Worm (Caenorhabditis elegans): ENCODE measurements around the gene F42A8.1.
A peak's percentile ranks its signal among the peaks of the same experiment; 100 is the strongest.

Gene F42A8.1

ce11 chrII:9316801-9317200, 29.6 kb downstream of the F42A8.1 start:
- TF ChIP-seq aha-1 (tag) (peak; percentile 85), jun-1 (tag; optimal IDR thresholded peaks at IDR 0.05) (no peak)

- TF ChIP-seq ceh-44 (GFP tag; IDR thresholded peaks at IDR 0.05) (no peak), hlh-30 (tag; optimal IDR thresholded peaks at IDR 0.05; ENCODE audit: insufficient read depth) (peak; percentile 6), unc-62 (GFP tag; optimal IDR thresholded peaks at IDR 0.05 in 1 of 2) (peak in 1 of 2 experiments; percentile 97), unc-62 (tag; optimal IDR thresholded peaks at IDR 0.05) (no peak)
Measured at ce11 chrII:9315692-9316091, 30.7 kb downstream of the F42A8.1 start.

- TF ChIP-seq nhr-11 (tag; optimal IDR thresholded peaks at IDR 0.05) = no peak
- TF ChIP-seq aha-1 (tag) = peak; percentile 9
Measured at ce11 chrII:9314733-9315132, 31.7 kb downstream of the F42A8.1 start.

ce11 chrII:9313335-9313734, 33.1 kb downstream of the F42A8.1 start:
- TF ChIP-seq ceh-62 (tag; optimal IDR thresholded peaks at IDR 0.05) (no peak), ctbp-1 (GFP tag; IDR thresholded peaks at IDR 0.05) (0 out of 2 replicates have a peak, but pooled peaks have one; percentile 12)

- no peak for TF ChIP-seq nhr-42 (GFP tag; IDR thresholded peaks at IDR 0.05)
- TF ChIP-seq ces-1 (GFP tag; optimal IDR thresholded peaks at IDR 0.05) = peak; percentile 40
- no peak for TF ChIP-seq F37D6.2 (tag; optimal IDR thresholded peaks at IDR 0.05)
- no peak for TF ChIP-seq zag-1 (tag; optimal IDR thresholded peaks at IDR 0.05)
- TF ChIP-seq R02D3.7 (tag; optimal IDR thresholded peaks at IDR 0.05) = no peak
- TF ChIP-seq nhr-76 (tag; optimal IDR thresholded peaks at IDR 0.05) = no peak
- TF ChIP-seq rbr-2 (tag; optimal IDR thresholded peaks at IDR 0.05) = no peak
- TF ChIP-seq D1046.2 (GFP tag; IDR thresholded peaks at IDR 0.05) = no peak
- no peak for TF ChIP-seq F10B5.3 (tag; optimal IDR thresholded peaks at IDR 0.05)
- peak; percentile 89 for TF ChIP-seq fkh-10 (GFP tag; optimal IDR thresholded peaks at IDR 0.05)
- TF ChIP-seq ctbp-1 (GFP tag; IDR thresholded peaks at IDR 0.05) = peak; percentile 43; the same call in 1 of the 2 replicates
Measured at ce11 chrII:9311702-9312101, 34.7 kb downstream of the F42A8.1 start.

ce11 chrII:9310794-9311193, 35.6 kb downstream of the F42A8.1 start:
- TF ChIP-seq daf-12 (tag; optimal IDR thresholded peaks at IDR 0.05) (no peak), fos-1 (tag; optimal IDR thresholded peaks at IDR 0.05) (no peak), ceh-28 (tag; optimal IDR thresholded peaks at IDR 0.05) (no peak), aha-1 (tag) (no peak), fkh-10 (GFP tag; optimal IDR thresholded peaks at IDR 0.05) (no peak), dmd-8 (GFP tag; IDR thresholded peaks at IDR 0.05) (no peak)

ce11 chrII:9310204-9310603, 36.2 kb downstream of the F42A8.1 start, which contains the start of gene cam-1:
cam-1 (minus strand) TSS chrII:9310304.
- TF ChIP-seq R02D3.7 (tag; optimal IDR thresholded peaks at IDR 0.05) = no peak
- peak; percentile 71 for TF ChIP-seq aha-1 (tag)
- no peak for TF ChIP-seq daf-12 (tag; optimal IDR thresholded peaks at IDR 0.05)
- no peak for TF ChIP-seq lir-3 (tag; optimal IDR thresholded peaks at IDR 0.05)

- TF ChIP-seq unc-62 (GFP tag; optimal IDR thresholded peaks at IDR 0.05 in 1 of 2) (peak in 1 of 2 experiments; percentile 79), unc-62 (tag; optimal IDR thresholded peaks at IDR 0.05) (no peak), saeg-2 (GFP tag; IDR thresholded peaks at IDR 0.05) (no peak)
Measured at ce11 chrII:9308614-9309046, 37.8 kb downstream of the F42A8.1 start.

- TF ChIP-seq fos-1 (tag; optimal IDR thresholded peaks at IDR 0.05) = no peak
- TF ChIP-seq ceh-20 (GFP tag; IDR thresholded peaks at IDR 0.05) = peak; percentile 61; the same call in 1 of the 2 replicates
- TF ChIP-seq egl-43 (GFP tag; IDR thresholded peaks at IDR 0.05) = no peak
- no peak for TF ChIP-seq zip-2 (tag; optimal IDR thresholded peaks at IDR 0.05)
- TF ChIP-seq unc-130 (GFP tag; optimal IDR thresholded peaks at IDR 0.05) = no peak
- no peak for TF ChIP-seq dmd-6 (GFP tag; IDR thresholded peaks at IDR 0.05)
- TF ChIP-seq spr-3 (GFP tag; optimal IDR thresholded peaks at IDR 0.05) = no peak
- TF ChIP-seq snpc-4 (tag; optimal IDR thresholded peaks at IDR 0.05) = no peak
- TF ChIP-seq unc-62 (GFP tag; optimal IDR thresholded peaks at IDR 0.05 in 1 of 2) = peak in 1 of 2 experiments; percentile 93
- TF ChIP-seq unc-62 (tag; optimal IDR thresholded peaks at IDR 0.05) = no peak
- peak; percentile 54 for TF ChIP-seq nhr-11 (tag; optimal IDR thresholded peaks at IDR 0.05)
- peak in 1 of 2 experiments; percentile 49 for TF ChIP-seq daf-16 (GFP tag; optimal IDR thresholded peaks at IDR 0.05)
- no peak for TF ChIP-seq daf-16 (tag; optimal IDR thresholded peaks at IDR 0.05)
- no peak for TF ChIP-seq nhr-6 (tag; optimal IDR thresholded peaks at IDR 0.05)
- TF ChIP-seq hlh-11 (tag; optimal IDR thresholded peaks at IDR 0.05) = peak; percentile 14
- TF ChIP-seq ZK337.2 (GFP tag; IDR thresholded peaks at IDR 0.05) = no peak
- TF ChIP-seq dmd-9 (GFP tag; IDR thresholded peaks at IDR 0.05) = no peak
Measured at ce11 chrII:9306835-9307234, 39.6 kb downstream of the F42A8.1 start.

Measured in whole organism, L4 larva.